Worm (Caenorhabditis elegans) whole organism, L4 larva: ENCODE results near the gene ftr-1.

Experiments
- D1046.2 ChIP-seq: fragments of 200-800 bp; sonication (Bioruptor generic); IDR thresholded peaks from 2 replicates; pipeline ENCODE4 v1.3.6; 2022; ENCODE audit warnings: missing genetic modification characterization, missing compliant biosample characterization
- F37D6.2 ChIP-seq: sonication (generic microtip); optimal IDR thresholded peaks from 2 replicates; lab custom pipeline; 2016; ENCODE audit warnings: mild to moderate bottlenecking, missing genetic modification characterization, missing compliant biosample characterization
- R02D3.7 ChIP-seq: fragments of 150-350 bp; sonication (generic microtip); optimal IDR thresholded peaks from 3 replicates; lab custom pipeline; 2014; ENCODE audit warnings: missing biosample characterization, missing genetic modification characterization
- T20F7.1 ChIP-seq: fragments of 200-800 bp; sonication (Bioruptor generic); optimal IDR thresholded peaks from 2 replicates; lab custom pipeline; 2018; ENCODE audit warnings: mild to moderate bottlenecking, missing genetic modification characterization, missing compliant biosample characterization
- T26A8.4 ChIP-seq: fragments of 200-800 bp; sonication (Bioruptor generic); IDR thresholded peaks from 2 replicates; pipeline ENCODE4 v1.3.6; 2022; ENCODE audit warnings: missing genetic modification characterization, missing compliant biosample characterization
- Y5F2A.4 ChIP-seq: fragments of 200-800 bp; sonication (Bioruptor generic); optimal IDR thresholded peaks from 2 replicates; lab custom pipeline; 2018; ENCODE audit warnings: mild to moderate bottlenecking, missing genetic modification characterization, missing compliant biosample characterization
- Y75B8A.6 ChIP-seq: fragments of 200-800 bp; sonication (Bioruptor generic); IDR thresholded peaks from 2 replicates; pipeline ENCODE4 v1.3.6; 2022; ENCODE audit warnings: missing genetic modification reagents, missing genetic modification characterization, missing compliant biosample characterization
- aha-1 ChIP-seq: fragments of 150-350 bp; peaks from one replicate; lab custom pipeline; 2014; ENCODE audit warnings: missing biosample characterization, missing genetic modification characterization
- ama-1 ChIP-seq: fragments of 150-350 bp; optimal IDR thresholded peaks from 2 replicates; lab custom pipeline; 2014; ENCODE audit warnings: inconsistent platforms, mixed read lengths
- arid-1 ChIP-seq: fragments of 200-800 bp; sonication (Bioruptor generic); conservative IDR thresholded peaks from 2 replicates; pipeline ENCODE4 v1.3.6; 2022; ENCODE audit warnings: missing genetic modification reagents, missing genetic modification characterization, missing compliant biosample characterization
- ceh-20 ChIP-seq: fragments of 200-800 bp; sonication (Bioruptor generic); IDR thresholded peaks from 2 replicates; pipeline ENCODE4 v1.3.6; 2022; ENCODE audit warnings: missing genetic modification reagents, missing genetic modification characterization, missing compliant biosample characterization
- ceh-28 ChIP-seq: fragments of 150-350 bp; optimal IDR thresholded peaks from 2 replicates; lab custom pipeline; 2014; ENCODE audit warnings: missing biosample characterization, missing genetic modification reagents, missing genetic modification characterization
- ceh-62 ChIP-seq: sonication (generic microtip); optimal IDR thresholded peaks from 2 replicates; lab custom pipeline; 2017; ENCODE audit warnings: missing biosample characterization, missing genetic modification characterization
- ces-1 ChIP-seq: fragments of 150-350 bp; sonication (generic microtip); optimal IDR thresholded peaks from 4 replicates; lab custom pipeline; 2014; ENCODE audit warnings: missing biosample characterization, missing genetic modification reagents, missing genetic modification characterization
- ctbp-1 ChIP-seq: fragments of 200-800 bp; sonication (Bioruptor generic); IDR thresholded peaks from 2 replicates; pipeline ENCODE4 v1.3.6; 2022; ENCODE audit warnings: missing genetic modification reagents, missing genetic modification characterization, missing compliant biosample characterization
- daf-16 ChIP-seq, 3 experiments: sonication (generic microtip); optimal IDR thresholded peaks; 2 replicates each; lab custom pipeline; 2016 to 2017; ENCODE audit warnings: missing genetic modification characterization in 3 of 3, missing genetic modification reagents in 3 of 3, mild to moderate bottlenecking in 2 of 3, missing compliant biosample characterization in 2 of 3, missing biosample characterization in 1 of 3, moderate library complexity in 1 of 3
- dmd-8 ChIP-seq: fragments of 200-800 bp; sonication (Bioruptor generic); IDR thresholded peaks from 2 replicates; pipeline ENCODE4 v1.3.6; 2022; ENCODE audit warnings: missing genetic modification characterization, missing compliant biosample characterization
- duxl-1 ChIP-seq: sonication (generic microtip); optimal IDR thresholded peaks from 2 replicates; lab custom pipeline; 2016; ENCODE audit warnings: mild to moderate bottlenecking, missing genetic modification characterization, moderate library complexity, missing compliant biosample characterization; ENCODE audit not compliant: poor library complexity
- dve-1 ChIP-seq: sonication (generic microtip); optimal IDR thresholded peaks from 2 replicates; lab custom pipeline; 2017; ENCODE audit warnings: antibody characterized with exemption, mild to moderate bottlenecking, missing genetic modification characterization, missing compliant biosample characterization; ENCODE audit not compliant: insufficient read depth
- fos-1 ChIP-seq: fragments of 150-350 bp; optimal IDR thresholded peaks from 2 replicates; lab custom pipeline; 2014; ENCODE audit warnings: missing biosample characterization, missing genetic modification characterization
- hif-1 ChIP-seq, 2 experiments: sonication (generic microtip); optimal IDR thresholded peaks; 2 replicates each; lab custom pipeline; 2016 to 2017; ENCODE audit warnings: missing compliant biosample characterization in 2 of 2, missing genetic modification characterization in 2 of 2, missing genetic modification reagents in 2 of 2, missing genotype in 2 of 2, mild to moderate bottlenecking in 1 of 2
- hlh-11 ChIP-seq: fragments of 200-800 bp; sonication (Bioruptor generic); optimal IDR thresholded peaks from 2 replicates; lab custom pipeline; 2018; ENCODE audit warnings: mild to moderate bottlenecking, missing genetic modification characterization, missing compliant biosample characterization
- lin-13 ChIP-seq: fragments of 150-350 bp; optimal IDR thresholded peaks from 2 replicates; lab custom pipeline; 2014; ENCODE audit warnings: missing biosample characterization, missing genetic modification reagents, missing genetic modification characterization
- lin-38 ChIP-seq: fragments of 200-800 bp; sonication (Bioruptor generic); IDR thresholded peaks from 2 replicates; pipeline ENCODE4 v1.3.6; 2022; ENCODE audit warnings: missing genetic modification reagents, missing genetic modification characterization, missing compliant biosample characterization
- lsy-2 ChIP-seq, 2 experiments: fragments of 150-350 bp in 1 of 2; sonication (generic microtip) in 1 of 2; optimal IDR thresholded peaks; 2 replicates each; lab custom pipeline; 2014 to 2017; ENCODE audit warnings: missing biosample characterization in 2 of 2, missing genetic modification characterization in 2 of 2
- madf-5 ChIP-seq, 2 experiments: fragments of 200-800 bp; sonication (Bioruptor generic); IDR thresholded peaks; 2 replicates each; pipeline ENCODE4 v1.3.6; 2022; ENCODE audit warnings: missing compliant biosample characterization in 2 of 2, missing genetic modification characterization in 2 of 2
- madf-9 ChIP-seq: fragments of 200-800 bp; sonication (Bioruptor generic); conservative IDR thresholded peaks from 2 replicates; pipeline ENCODE4 v1.3.6; 2022; ENCODE audit warnings: missing genetic modification reagents, missing genetic modification characterization, missing compliant biosample characterization
- mdt-29 ChIP-seq: fragments of 200-800 bp; sonication (Bioruptor generic); IDR thresholded peaks from 2 replicates; pipeline ENCODE4 v1.3.6; 2022; ENCODE audit warnings: missing genetic modification reagents, missing genetic modification characterization, missing compliant biosample characterization
- mep-1 ChIP-seq: fragments of 150-350 bp; sonication (generic microtip); optimal IDR thresholded peaks from 3 replicates; lab custom pipeline; 2014; ENCODE audit warnings: missing biosample characterization, missing genetic modification characterization
- mes-2 ChIP-seq: sonication (generic microtip); optimal IDR thresholded peaks from 2 replicates; lab custom pipeline; 2016; ENCODE audit warnings: missing genotype, mild to moderate bottlenecking, missing genetic modification characterization, missing compliant biosample characterization; ENCODE audit not compliant: poor library complexity, severe bottlenecking
- nhr-102 ChIP-seq: sonication (generic microtip); optimal IDR thresholded peaks from 2 replicates; lab custom pipeline; 2016; ENCODE audit warnings: mild to moderate bottlenecking, missing genetic modification characterization, moderate library complexity, missing compliant biosample characterization
- nhr-41 ChIP-seq: fragments of 200-800 bp; sonication (Bioruptor generic); IDR thresholded peaks from 2 replicates; pipeline ENCODE4 v1.3.6; 2022; ENCODE audit warnings: missing genetic modification reagents, missing genetic modification characterization, missing compliant biosample characterization
- nhr-42 ChIP-seq: fragments of 200-800 bp; sonication (Bioruptor generic); IDR thresholded peaks from 2 replicates; pipeline ENCODE4 v1.3.6; 2022; ENCODE audit warnings: missing genetic modification characterization, missing compliant biosample characterization
- nhr-76 ChIP-seq: fragments of 150-350 bp; optimal IDR thresholded peaks from 2 replicates; lab custom pipeline; 2014; ENCODE audit warnings: missing biosample characterization, missing genetic modification characterization
- pha-4 ChIP-seq, 2 experiments: fragments of 150-350 bp in 1 of 2; fragments of 200-800 bp in 1 of 2; sonication (Bioruptor generic) in 1 of 2; IDR thresholded peaks in 1 of 2; optimal IDR thresholded peaks in 1 of 2; 2 replicates each; pipeline versions ENCODE4 v1.3.6 to Lab custom; 2014 to 2022; ENCODE audit warnings: missing genetic modification characterization in 2 of 2, missing genetic modification reagents in 2 of 2, missing biosample characterization in 1 of 2, missing compliant biosample characterization in 1 of 2
- pqm-1 ChIP-seq: sonication (generic microtip); optimal IDR thresholded peaks from 2 replicates; lab custom pipeline; 2017; ENCODE audit warnings: missing biosample characterization, missing genetic modification characterization
- saeg-2 ChIP-seq: fragments of 200-800 bp; sonication (Bioruptor generic); IDR thresholded peaks from 2 replicates; pipeline ENCODE4 v1.3.6; 2022; ENCODE audit warnings: missing genetic modification reagents, missing genetic modification characterization, missing compliant biosample characterization
- snpc-1.2 ChIP-seq: fragments of 200-800 bp; sonication (Bioruptor generic); IDR thresholded peaks from 2 replicates; pipeline ENCODE4 v1.3.6; 2022; ENCODE audit warnings: missing genetic modification reagents, missing genetic modification characterization, missing compliant biosample characterization
- spr-3 ChIP-seq: fragments of 200-800 bp; sonication (Bioruptor generic); optimal IDR thresholded peaks from 2 replicates; lab custom pipeline; 2018; ENCODE audit warnings: mild to moderate bottlenecking, missing genetic modification characterization, missing compliant biosample characterization
- tra-1 ChIP-seq: fragments of 200-800 bp; sonication (Bioruptor generic); IDR thresholded peaks from 2 replicates; pipeline ENCODE4 v1.3.6; 2022; ENCODE audit warnings: missing genetic modification reagents, missing genetic modification characterization, missing compliant biosample characterization
- unc-130 ChIP-seq: sonication (generic microtip); optimal IDR thresholded peaks from 2 replicates; lab custom pipeline; 2016; ENCODE audit warnings: missing genetic modification reagents, missing genetic modification characterization, missing compliant biosample characterization
- unc-62 ChIP-seq, 3 experiments: fragments of 150-350 bp in 1 of 3; sonication (generic microtip); optimal IDR thresholded peaks in 2 of 3; peaks in 1 of 3; 1 replicate in 1 of 3; 2 replicates in 2 of 3; lab custom pipeline; 2014 to 2017; ENCODE audit warnings: missing biosample characterization in 3 of 3, missing genetic modification characterization in 3 of 3, missing genetic modification reagents in 3 of 3, missing genotype in 1 of 3
- vab-7 ChIP-seq: fragments of 200-800 bp; sonication (Bioruptor generic); IDR thresholded peaks from 2 replicates; pipeline ENCODE4 v1.3.6; 2022; ENCODE audit warnings: missing genetic modification reagents, missing genetic modification characterization, missing compliant biosample characterization
- zag-1 ChIP-seq: fragments of 150-350 bp; optimal IDR thresholded peaks from 2 replicates; lab custom pipeline; 2014; ENCODE audit warnings: missing biosample characterization, missing genetic modification characterization

ftr-1 gene

ce11 chrV:20161781-20162289 lies 34.9 kb upstream of the ftr-1 start (continued):
- TF ChIP-seq mep-1 (tag; lab: Kevin White, UChicago) (no peak), T20F7.1 (GFP tag; lab: Kevin White, UChicago) (no peak), nhr-76 (tag; lab: Kevin White, UChicago) (no peak), nhr-102 (peak; percentile 33), hif-1 (tag; optimal IDR thresholded peaks at IDR 0.05; lab: Kevin White, UChicago) (peak in 1 of 2 experiments; percentile 76), ceh-62 (tag; lab: Kevin White, UChicago) (no peak), unc-62 (GFP tag; optimal IDR thresholded peaks at IDR 0.05 in 1 of 2; lab: Kevin White, UChicago) (peak in 1 of 2 experiments; percentile 56), unc-62 (tag; optimal IDR thresholded peaks at IDR 0.05; lab: Kevin White, UChicago) (no peak), dmd-8 (GFP tag; lab: Robert Waterston, UW) (0 out of 2 replicates have a peak, but pooled peaks have one; percentile 14), nhr-42 (0 out of 2 replicates have a peak, but pooled peaks have one; percentile 40), zag-1 (tag; lab: Kevin White, UChicago) (no peak), fos-1 (tag; lab: Kevin White, UChicago) (no peak), spr-3 (GFP tag; lab: Kevin White, UChicago) (no peak), tra-1 (GFP tag; lab: Robert Waterston, UW) (no peak), aha-1 (peak; percentile 79), madf-9 (GFP tag; lab: Robert Waterston, UW) (no peak), ceh-20 (GFP tag; lab: Robert Waterston, UW) (no peak), ama-1 (no peak), D1046.2 (GFP tag; lab: Robert Waterston, UW) (no peak)

ce11 chrV:20162290-20163104 lies 34.3 kb upstream of the ftr-1 start:
- TF ChIP-seq mes-2 (tag; lab: Kevin White, UChicago) (peak; percentile 56), nhr-102 (peak; percentile 23), mdt-29 (GFP tag; lab: Robert Waterston, UW) (0 out of 2 replicates have a peak, but pooled peaks have one; percentile 5), lin-38 (GFP tag; lab: Robert Waterston, UW) (peak; percentile 56), arid-1 (peak; percentile 30; the same call in 1 of the 2 replicates), duxl-1 (tag; lab: Kevin White, UChicago) (no peak), Y75B8A.6 (GFP tag; lab: Robert Waterston, UW) (0 out of 2 replicates have a peak, but pooled peaks have one; percentile 57), madf-5 (GFP tag; IDR thresholded peaks at IDR 0.05; lab: Robert Waterston, UW) (peak in 1 of 2 experiments; percentile 49; a peak in 1 of 4 replicates), snpc-1.2 (GFP tag; lab: Robert Waterston, UW) (no peak), lin-13 (peak; percentile 12), mep-1 (tag; lab: Kevin White, UChicago) (peak; percentile 73), T26A8.4 (peak; percentile 88), lsy-2 (tag; optimal IDR thresholded peaks at IDR 0.05; lab: Kevin White, UChicago) (peak in 1 of 2 experiments; percentile 50), pha-4 (GFP tag; IDR thresholded peaks at IDR 0.05; lab: Robert Waterston, UW) (peak; percentile 60; the same call in 1 of the 2 replicates), pha-4 (tag; optimal IDR thresholded peaks at IDR 0.05; lab: Kevin White, UChicago) (no peak), saeg-2 (GFP tag; lab: Robert Waterston, UW) (no peak; the same call in 1 of the 2 replicates), dve-1 (peak; percentile 82), ama-1 (no peak), ctbp-1 (GFP tag; lab: Robert Waterston, UW) (peak; percentile 18; the same call in 1 of the 2 replicates), pqm-1 (tag; lab: Kevin White, UChicago) (no peak), unc-130 (GFP tag; lab: Kevin White, UChicago) (no peak), ceh-28 (tag; lab: Kevin White, UChicago) (no peak), nhr-41 (GFP tag; lab: Robert Waterston, UW) (0 out of 2 replicates have a peak, but pooled peaks have one; percentile 8), daf-16 (GFP tag; optimal IDR thresholded peaks at IDR 0.05; lab: Kevin White, UChicago) (peak in 1 of 2 experiments; percentile 16), daf-16 (tag; optimal IDR thresholded peaks at IDR 0.05; lab: Kevin White, UChicago) (peak; percentile 74), R02D3.7 (no peak), F37D6.2 (tag; lab: Kevin White, UChicago) (no peak), hlh-11 (tag; lab: Kevin White, UChicago) (peak; percentile 6), Y5F2A.4 (no peak), vab-7 (GFP tag; lab: Robert Waterston, UW) (no peak), ces-1 (no peak), T20F7.1 (GFP tag; lab: Kevin White, UChicago) (peak; percentile 61)
